Fruit fly (Drosophila melanogaster): ENCODE results near the gene Srp54k.

Srp54k gene

DNA sequence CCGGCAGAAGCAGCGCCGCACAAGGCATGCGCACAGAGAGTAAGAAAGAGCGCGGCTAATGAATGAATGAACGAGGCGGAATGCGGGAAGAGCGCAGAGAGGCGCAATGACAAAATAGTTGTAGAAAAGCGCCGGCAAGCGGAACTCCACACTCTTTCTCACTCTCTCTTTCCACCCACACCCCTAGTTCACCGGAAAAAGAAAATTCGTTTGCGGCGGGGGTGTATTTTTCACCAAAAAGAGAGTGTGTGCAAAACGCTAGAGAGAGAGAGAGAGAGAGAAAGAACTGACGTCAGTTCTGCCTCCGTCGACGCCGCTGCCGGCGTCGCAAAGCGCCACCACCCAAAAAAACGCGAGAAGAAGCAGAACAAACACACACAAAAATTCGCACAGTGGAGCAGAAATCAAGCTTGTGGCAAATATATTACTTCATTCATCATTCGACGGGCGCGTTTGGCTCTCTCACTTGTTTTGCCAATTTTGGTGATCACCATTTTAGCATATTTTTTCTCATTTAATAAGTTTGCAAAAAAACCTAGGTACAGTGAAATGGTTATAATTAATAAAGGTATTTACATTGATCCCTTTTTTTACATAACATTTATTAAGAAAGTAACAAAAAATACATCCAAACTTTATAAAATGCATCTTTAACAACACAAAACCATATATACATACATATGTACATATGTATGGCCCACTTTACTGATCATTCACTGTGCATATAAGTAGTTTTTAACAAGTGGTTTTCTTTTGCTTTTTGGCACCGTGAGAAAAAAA lies 32.6 kb downstream of the Srp54k start (continued):
- TF ChIP-seq D19B (GFP tag; optimal IDR thresholded peaks at IDR 0.05) = peak; percentile 1
- peak; percentile 64 for TF ChIP-seq gcm (GFP tag; optimal IDR thresholded peaks at IDR 0.05)
- TF ChIP-seq org-1 (GFP tag; optimal IDR thresholded peaks at IDR 0.05) = peak; percentile 41
- TF ChIP-seq Abd-B (GFP tag; optimal IDR thresholded peaks at IDR 0.05) = peak; percentile 45
- TF ChIP-seq BEAF-32 (GFP tag; optimal IDR thresholded peaks at IDR 0.05) = no peak
- no peak for TF ChIP-seq Six4 (GFP tag; optimal IDR thresholded peaks at IDR 0.05)
- peak; percentile 57 for TF ChIP-seq CG2712 (tag; optimal IDR thresholded peaks at IDR 0.05)
- TF ChIP-seq Dfd (GFP tag; optimal IDR thresholded peaks at IDR 0.05) = no peak

DNA sequence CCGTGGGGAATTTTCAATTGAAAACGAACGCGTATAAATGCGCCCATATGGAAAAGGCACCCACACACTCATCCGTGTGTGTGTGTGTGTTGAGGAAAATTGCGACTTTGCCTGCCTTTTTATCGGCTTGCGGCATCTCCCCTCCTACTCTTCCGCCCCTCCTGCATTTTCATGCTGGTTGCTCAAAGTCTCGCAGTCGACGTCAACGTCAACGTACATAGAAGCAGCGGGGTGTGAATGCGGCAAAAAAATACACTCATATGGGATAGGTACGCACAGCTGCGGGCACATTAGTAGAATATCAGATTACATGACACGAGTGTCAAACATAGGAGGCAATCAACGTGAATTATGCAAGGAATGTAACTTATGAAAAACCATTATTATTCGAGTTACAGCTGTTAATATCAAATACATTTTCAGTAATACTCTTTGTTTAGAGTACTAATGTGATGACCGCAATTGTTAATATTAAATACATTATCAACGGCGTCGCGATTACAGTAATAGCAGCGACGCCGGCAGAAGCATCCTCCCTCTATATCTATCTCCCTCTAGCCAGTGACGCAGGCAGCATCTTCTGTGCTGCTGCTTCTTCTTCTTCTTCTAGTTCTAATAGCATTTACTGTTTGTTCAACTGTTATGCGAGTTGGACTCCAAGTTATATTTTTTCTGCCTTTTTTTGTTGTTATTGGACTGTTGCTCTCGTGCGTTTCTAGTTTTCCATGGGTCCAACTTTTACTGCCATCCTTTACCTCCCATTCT lies 34.5 kb downstream of the Srp54k start:
- TF ChIP-seq Vsx1 (GFP tag; optimal IDR thresholded peaks at IDR 0.05) (peak; percentile 71), gem (tag; optimal IDR thresholded peaks at IDR 0.05) (peak; percentile 95), CG1602 (GFP tag; optimal IDR thresholded peaks at IDR 0.05) (peak; percentile 81), CG18476 (GFP tag; optimal IDR thresholded peaks at IDR 0.05) (peak; percentile 75), CG13894 (tag; optimal IDR thresholded peaks at IDR 0.05) (peak; percentile 54), CG10321 (GFP tag; IDR thresholded peaks at IDR 0.05) (peak; percentile 38; the same call in 1 of the 2 replicates), Poxn (GFP tag; IDR thresholded peaks at IDR 0.05) (no peak), CG8281 (tag; optimal IDR thresholded peaks at IDR 0.05) (peak; percentile 69), CG13775 (GFP tag; optimal IDR thresholded peaks at IDR 0.05) (peak; percentile 79), CG3407 (GFP tag; optimal IDR thresholded peaks at IDR 0.05) (peak; percentile 85), CG7963 (GFP tag; IDR thresholded peaks at IDR 0.05; ENCODE audit: partially characterized antibody) (no peak), mam (GFP tag; optimal IDR thresholded peaks at IDR 0.05) (peak; percentile 87), CG2712 (tag; optimal IDR thresholded peaks at IDR 0.05) (peak; percentile 93), sc (optimal IDR thresholded peaks at IDR 0.05) (no peak), sc (GFP tag; optimal IDR thresholded peaks at IDR 0.05) (peak; percentile 82), sima (GFP tag; optimal IDR thresholded peaks at IDR 0.05) (peak; percentile 85), ERR (GFP tag; optimal IDR thresholded peaks at IDR 0.05) (peak; percentile 74), NC2α (GFP tag; optimal IDR thresholded peaks at IDR 0.05) (peak; percentile 59), scrt (GFP tag; optimal IDR thresholded peaks at IDR 0.05) (peak; percentile 85), tap (tag; optimal IDR thresholded peaks at IDR 0.05) (peak; percentile 86), CG17829 (tag; optimal IDR thresholded peaks at IDR 0.05) (peak; percentile 90), CG13424 (tag; optimal IDR thresholded peaks at IDR 0.05) (peak; percentile 85), dm (GFP tag; optimal IDR thresholded peaks at IDR 0.05) (peak; percentile 80), Six4 (GFP tag; optimal IDR thresholded peaks at IDR 0.05) (peak; percentile 87), yki (optimal IDR thresholded peaks at IDR 0.05) (peak; percentile 24), CG1024 (GFP tag; IDR thresholded peaks at IDR 0.05) (peak; percentile 71), CG4282 (GFP tag; optimal IDR thresholded peaks at IDR 0.05) (peak; percentile 34), CG7372 (GFP tag; IDR thresholded peaks at IDR 0.05) (peak; percentile 77), klu (GFP tag; IDR thresholded peaks at IDR 0.05) (peak; percentile 60; the same call in 1 of the 2 replicates), CG15011 (GFP tag; optimal IDR thresholded peaks at IDR 0.05) (peak; percentile 80), fd3F (GFP tag; optimal IDR thresholded peaks at IDR 0.05) (peak; percentile 68), CG43689 (GFP tag; IDR thresholded peaks at IDR 0.05) (peak; percentile 74), sens (GFP tag) (peak; percentile 97), CG13296 (GFP tag; optimal IDR thresholded peaks at IDR 0.05) (peak; percentile 71), phol (tag; optimal IDR thresholded peaks at IDR 0.05) (peak; percentile 92), CG31388 (GFP tag; optimal IDR thresholded peaks at IDR 0.05) (peak; percentile 48), zfh1 (GFP tag; IDR thresholded peaks at IDR 0.05) (peak; percentile 91), croc (GFP tag; conservative IDR thresholded peaks at IDR 0.05) (peak; percentile 85), Nf-YA (GFP tag; IDR thresholded peaks at IDR 0.05) (peak; percentile 68), shn (GFP tag; optimal IDR thresholded peaks at IDR 0.05) (peak; percentile 81)

Data from whole organism, embryonic.